Fruit fly (Drosophila melanogaster) whole organism, embryonic: ENCODE data around the gene NK7.1.

Experiments
- CG11504 ChIP-seq: fragments of 200-800 bp; sonication (Bioruptor generic); optimal IDR thresholded peaks from 3 replicates; lab custom pipeline; 2019; ENCODE audit warnings: missing biosample characterization, mild to moderate bottlenecking, missing genetic modification characterization, moderate library complexity
- CG11560 ChIP-seq: fragments of 200-800 bp; sonication (Bioruptor generic); IDR thresholded peaks from 3 replicates; pipeline ENCODE4 v1.3.6; 2022; ENCODE audit warnings: missing biosample characterization, missing genetic modification characterization
- CG11695 ChIP-seq: fragments of 200-800 bp; sonication (Bioruptor generic); IDR thresholded peaks from 3 replicates; pipeline ENCODE4 v1.3.6; 2022; ENCODE audit warnings: missing biosample characterization, missing genetic modification characterization
- CG13894 ChIP-seq: fragments of 200-800 bp; sonication (Bioruptor generic); optimal IDR thresholded peaks from 3 replicates; lab custom pipeline; 2018; ENCODE audit warnings: missing biosample characterization, mild to moderate bottlenecking, missing genetic modification characterization, moderate library complexity
- CG14667 ChIP-seq: fragments of 200-800 bp; sonication (Bioruptor generic); IDR thresholded peaks from 2 replicates; pipeline ENCODE4 v1.3.6; 2022; ENCODE audit warnings: missing biosample characterization, missing genetic modification characterization
- CG17186 ChIP-seq: fragments of 200-800 bp; sonication (Bioruptor generic); optimal IDR thresholded peaks from 3 replicates; lab custom pipeline; 2017; ENCODE audit warnings: missing biosample characterization, missing genetic modification reagents, missing genetic modification characterization
- CG17361 ChIP-seq: fragments of 200-800 bp; sonication (Bioruptor generic); IDR thresholded peaks from 3 replicates; pipeline ENCODE4 v1.3.6; 2022; ENCODE audit warnings: missing biosample characterization, missing genetic modification characterization
- CG4707 ChIP-seq: fragments of 200-800 bp; sonication (Bioruptor generic); optimal IDR thresholded peaks from 2 replicates; lab custom pipeline; 2018; ENCODE audit warnings: missing biosample characterization, mild to moderate bottlenecking, missing genetic modification characterization, moderate library complexity
- CG5180 ChIP-seq: fragments of 200-800 bp; sonication (Bioruptor generic); optimal IDR thresholded peaks from 3 replicates; lab custom pipeline; 2017; ENCODE audit warnings: missing biosample characterization, missing genetic modification characterization, mild to moderate bottlenecking, moderate library complexity, missing genetic modification reagents
- CG7372 ChIP-seq: fragments of 200-800 bp; sonication (Bioruptor generic); IDR thresholded peaks from 2 replicates; pipeline ENCODE4 v1.3.6; 2022; ENCODE audit warnings: missing biosample characterization, missing genetic modification characterization
- CG7556 ChIP-seq: fragments of 200-800 bp; sonication (Bioruptor generic); optimal IDR thresholded peaks from 2 replicates; lab custom pipeline; 2017; ENCODE audit warnings: missing biosample characterization, mild to moderate bottlenecking, missing genetic modification characterization
- CG9876 ChIP-seq: fragments of 200-800 bp; sonication (Bioruptor generic); optimal IDR thresholded peaks from 2 replicates; lab custom pipeline; 2016; ENCODE audit warnings: missing biosample characterization, missing genetic modification characterization
- D19B ChIP-seq: fragments of 200-800 bp; sonication (Bioruptor generic); optimal IDR thresholded peaks from 2 replicates; lab custom pipeline; 2017; ENCODE audit warnings: missing biosample characterization, mild to moderate bottlenecking, missing genetic modification characterization
- Deaf1 ChIP-seq: fragments of 200-800 bp; optimal IDR thresholded peaks from 3 replicates; lab custom pipeline; 2019; ENCODE audit warnings: missing biosample characterization, mild to moderate bottlenecking, missing genetic modification characterization, moderate library complexity
- Dip2 ChIP-seq: fragments of 200-800 bp; sonication (Bioruptor generic); IDR thresholded peaks from 2 replicates; pipeline ENCODE4 v1.3.6; 2022; ENCODE audit warnings: missing biosample characterization, missing genetic modification characterization
- Ets65A ChIP-seq: fragments of 200-800 bp; sonication (Bioruptor generic); peaks from one replicate; lab custom pipeline; 2016; ENCODE audit warnings: missing biosample characterization, missing genetic modification characterization
- MESR4 ChIP-seq: fragments of 200-800 bp; sonication (Bioruptor generic); optimal IDR thresholded peaks from 2 replicates; lab custom pipeline; 2018; ENCODE audit warnings: missing biosample characterization, mild to moderate bottlenecking, missing genetic modification characterization, moderate library complexity
- Med ChIP-seq: fragments of 200-800 bp; sonication (Bioruptor generic); peaks from one replicate; lab custom pipeline; 2016; ENCODE audit warnings: missing biosample characterization, missing genetic modification characterization, mild to moderate bottlenecking, inconsistent platforms, moderate library complexity
- Oli ChIP-seq: fragments of 200-800 bp; sonication (Bioruptor generic); optimal IDR thresholded peaks from 2 replicates; lab custom pipeline; 2018; ENCODE audit warnings: missing biosample characterization, mild to moderate bottlenecking, missing genetic modification characterization, moderate library complexity
- Rfx ChIP-seq: fragments of 200-800 bp; sonication (Bioruptor generic); IDR thresholded peaks from 2 replicates; pipeline ENCODE4 v1.3.6; 2022; ENCODE audit warnings: missing biosample characterization, missing genetic modification characterization
- Sry-δ ChIP-seq: fragments of 200-800 bp; sonication (Bioruptor generic); optimal IDR thresholded peaks from 2 replicates; lab custom pipeline; 2016; ENCODE audit warnings: missing biosample characterization, missing genetic modification characterization
- bsh ChIP-seq, 2 experiments: fragments of 200-800 bp; sonication (Bioruptor generic); optimal IDR thresholded peaks; 2 replicates each; lab custom pipeline; 2017 to 2018; ENCODE audit warnings: mild to moderate bottlenecking in 2 of 2, missing biosample characterization in 2 of 2, missing genetic modification characterization in 2 of 2, moderate library complexity in 1 of 2
- chif ChIP-seq, 2 experiments: fragments of 200-800 bp; sonication (Bioruptor generic); optimal IDR thresholded peaks; 3 replicates each; lab custom pipeline; 2016; ENCODE audit warnings: missing biosample characterization in 2 of 2, missing genetic modification characterization in 2 of 2
- ems ChIP-seq: fragments of 200-800 bp; sonication (Bioruptor generic); optimal IDR thresholded peaks from 3 replicates; lab custom pipeline; 2016; ENCODE audit warnings: missing biosample characterization, missing genetic modification characterization
- en ChIP-seq: fragments of 200-800 bp; sonication (Bioruptor generic); optimal IDR thresholded peaks from 2 replicates; lab custom pipeline; 2016; ENCODE audit warnings: missing biosample characterization, missing genetic modification characterization
- gem ChIP-seq: fragments of 200-800 bp; sonication (Bioruptor generic); optimal IDR thresholded peaks from 2 replicates; lab custom pipeline; 2019; ENCODE audit warnings: missing biosample characterization, mild to moderate bottlenecking, missing genetic modification characterization, moderate library complexity
- gt ChIP-seq: fragments of 200-800 bp; sonication (Bioruptor generic); IDR thresholded peaks from 2 replicates; pipeline ENCODE4 v1.3.6; 2022; ENCODE audit warnings: missing biosample characterization, missing genetic modification characterization
- lab ChIP-seq: fragments of 200-800 bp; sonication (Bioruptor generic); optimal IDR thresholded peaks from 3 replicates; lab custom pipeline; 2017; ENCODE audit warnings: missing biosample characterization, missing genetic modification characterization, mild to moderate bottlenecking, moderate library complexity, missing genetic modification reagents
- lbe ChIP-seq: fragments of 200-800 bp; sonication (Bioruptor generic); optimal IDR thresholded peaks from 2 replicates; lab custom pipeline; 2016; ENCODE audit warnings: missing biosample characterization, mild to moderate bottlenecking, missing genetic modification characterization
- nom ChIP-seq: fragments of 200-800 bp; sonication (Bioruptor generic); optimal IDR thresholded peaks from 2 replicates; lab custom pipeline; 2017; ENCODE audit warnings: missing biosample characterization, missing genetic modification characterization, mild to moderate bottlenecking, moderate library complexity, missing genetic modification reagents
- sob ChIP-seq: fragments of 200-800 bp; sonication (Bioruptor generic); IDR thresholded peaks from 2 replicates; pipeline ENCODE4 v1.3.6; 2022; ENCODE audit warnings: missing biosample characterization, missing genetic modification characterization
- sr ChIP-seq: fragments of 200-800 bp; sonication (Bioruptor generic); IDR thresholded peaks from 3 replicates; pipeline ENCODE4 v1.3.6; 2022; ENCODE audit warnings: missing biosample characterization, missing genetic modification characterization
- trem ChIP-seq: fragments of 200-800 bp; optimal IDR thresholded peaks from 3 replicates; lab custom pipeline; 2019; ENCODE audit warnings: missing biosample characterization, mild to moderate bottlenecking, missing genetic modification characterization, moderate library complexity
- wdn ChIP-seq: fragments of 200-800 bp; sonication (Bioruptor generic); IDR thresholded peaks from 2 replicates; pipeline ENCODE4 v1.3.6; 2022; ENCODE audit warnings: missing biosample characterization, missing genetic modification characterization
- z ChIP-seq: fragments of 200-800 bp; sonication (Bioruptor generic); IDR thresholded peaks from 3 replicates; pipeline ENCODE4 v1.3.6; 2022; ENCODE audit warnings: missing biosample characterization, missing genetic modification characterization

The NK7.1 gene

dm6 chr3R:14406648-14407047 is 33.9 kb upstream of the NK7.1 start:
- TF ChIP-seq chif (GFP tag; optimal IDR thresholded peaks at IDR 0.05; lab: Kevin White, UChicago) (no peak), CG11695 (GFP tag; lab: Robert Waterston, UW) (no peak), ems (no peak), bsh (GFP tag; optimal IDR thresholded peaks at IDR 0.05; lab: Kevin White, UChicago) (no peak), Med (GFP tag; lab: Kevin White, UChicago) (peak; percentile 60), CG14667 (no peak)

dm6 chr3R:14405312-14405711 is 32.6 kb upstream of the NK7.1 start:
- TF ChIP-seq z: 0 out of 3 replicates have a peak, but pooled peaks have one; percentile 24
- TF ChIP-seq Sry-δ (GFP tag; lab: Kevin White, UChicago): no peak
- TF ChIP-seq CG9876 (GFP tag; lab: Kevin White, UChicago): no peak
- 0 out of 3 replicates have a peak, but pooled peaks have one; percentile 18 for TF ChIP-seq sr (GFP tag; lab: Robert Waterston, UW)
- 0 out of 2 replicates have a peak, but pooled peaks have one; percentile 7 for TF ChIP-seq wdn (GFP tag; lab: Robert Waterston, UW)
- TF ChIP-seq CG7372 (GFP tag; lab: Robert Waterston, UW): peak; percentile 89
- no peak for TF ChIP-seq Dip2
- TF ChIP-seq CG11504 (tag; lab: Kevin White, UChicago): peak; percentile 21
- TF ChIP-seq CG11560: no peak
- peak; percentile 95 for TF ChIP-seq Deaf1 (tag; lab: Kevin White, UChicago)
- no peak for TF ChIP-seq gt (GFP tag; lab: Robert Waterston, UW)
- peak; percentile 7 for TF ChIP-seq lab (GFP tag; lab: Kevin White, UChicago)
- TF ChIP-seq CG5180 (GFP tag; lab: Kevin White, UChicago): peak; percentile 38
- TF ChIP-seq chif (GFP tag; optimal IDR thresholded peaks at IDR 0.05; lab: Kevin White, UChicago): no peak
- 0 out of 2 replicates have a peak, but pooled peaks have one; percentile 11 for TF ChIP-seq sob (GFP tag; lab: Robert Waterston, UW)
- peak; percentile 63 for TF ChIP-seq Med (GFP tag; lab: Kevin White, UChicago)
- peak; percentile 23 for TF ChIP-seq Ets65A
- TF ChIP-seq CG7556: no peak
- peak; percentile 43 for TF ChIP-seq CG13894 (tag; lab: Kevin White, UChicago)
- peak; percentile 23; the same call in 1 of the 2 replicates for TF ChIP-seq Rfx (GFP tag; lab: Robert Waterston, UW)

dm6 chr3R:14399375-14399774 is 26.6 kb upstream of the NK7.1 start:
- TF ChIP-seq MESR4 (GFP tag; lab: Kevin White, UChicago) (no peak), D19B (GFP tag; lab: Kevin White, UChicago) (no peak), CG4707 (GFP tag; lab: Kevin White, UChicago) (no peak), CG17361 (no peak), en (no peak), Oli (no peak), lbe (GFP tag; lab: Kevin White, UChicago) (peak; percentile 8), gem (tag; lab: Kevin White, UChicago) (no peak), CG17186 (no peak), Med (GFP tag; lab: Kevin White, UChicago) (peak; percentile 29)

dm6 chr3R:14398620-14399019 is 25.9 kb upstream of the NK7.1 start:
- TF ChIP-seq nom (GFP tag; lab: Kevin White, UChicago): peak; percentile 16
- no peak for TF ChIP-seq trem
- TF ChIP-seq, all 482 proteins: peak for 1
